Fruit fly (Drosophila melanogaster): ENCODE data around the gene Hus1-like.

Hus1-like gene

dm6 chr3R:4846787-4847186 lies 34.9 kb upstream of the Hus1-like start:
- TF ChIP-seq Hr83 (GFP tag; optimal IDR thresholded peaks at IDR 0.05; ENCODE audit: poor library complexity, severe bottlenecking), result no peak
- TF ChIP-seq dsf (GFP tag; optimal IDR thresholded peaks at IDR 0.05; ENCODE audit: borderline replicate concordance), result no peak

DNA sequence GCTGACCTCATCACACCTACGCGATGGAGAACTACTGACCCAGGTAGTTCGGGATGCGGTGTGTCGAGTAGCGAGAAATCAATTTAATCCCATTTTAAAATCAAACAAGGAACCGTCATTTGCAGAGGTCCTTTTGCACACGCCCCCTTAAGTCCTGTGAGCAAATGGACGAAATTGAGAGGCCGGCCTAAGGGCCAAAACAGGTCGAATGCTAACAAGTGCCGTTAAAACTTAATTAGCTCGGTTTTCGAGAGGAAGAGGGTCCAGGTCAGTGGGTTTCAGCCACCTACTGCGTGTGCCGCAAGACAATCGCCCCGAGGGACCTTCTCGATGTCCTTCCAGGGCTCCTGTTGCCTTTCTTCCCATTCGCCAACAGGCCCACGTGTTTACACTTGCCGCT lies 34.3 kb upstream of the Hus1-like start:
- TF ChIP-seq rgr (GFP tag; optimal IDR thresholded peaks at IDR 0.05) (no peak), jim (GFP tag; optimal IDR thresholded peaks at IDR 0.05) (no peak), Vsx2 (GFP tag; optimal IDR thresholded peaks at IDR 0.05; ENCODE audit: partially characterized antibody) (no peak), lola (GFP tag; optimal IDR thresholded peaks at IDR 0.05) (no peak), Mio (GFP tag; optimal IDR thresholded peaks at IDR 0.05) (no peak), br (GFP tag; optimal IDR thresholded peaks at IDR 0.05) (no peak), sage (GFP tag; optimal IDR thresholded peaks at IDR 0.05) (no peak), Myc (optimal IDR thresholded peaks at IDR 0.05) (no peak), brk (GFP tag; optimal IDR thresholded peaks at IDR 0.05) (no peak), Hr78 (GFP tag; optimal IDR thresholded peaks at IDR 0.05) (no peak), woc (GFP tag; optimal IDR thresholded peaks at IDR 0.05) (no peak), CG32264 (GFP tag; optimal IDR thresholded peaks at IDR 0.05) (no peak), foxo (GFP tag; optimal IDR thresholded peaks at IDR 0.05) (no peak), usp (GFP tag; optimal IDR thresholded peaks at IDR 0.05) (no peak), CrebA (GFP tag; optimal IDR thresholded peaks at IDR 0.05; ENCODE audit: borderline replicate concordance) (no peak), tai (GFP tag; optimal IDR thresholded peaks at IDR 0.05) (no peak), dl (GFP tag; optimal IDR thresholded peaks at IDR 0.05; ENCODE audit: insufficient read depth in 1 of 2, partially characterized antibody in 2 of 2) (no peak)

dm6 chr3R:4845353-4845752 lies 33.5 kb upstream of the Hus1-like start:
- TF ChIP-seq br (GFP tag; optimal IDR thresholded peaks at IDR 0.05), result no peak
- TF ChIP-seq usp (GFP tag; optimal IDR thresholded peaks at IDR 0.05), result no peak
- TF ChIP-seq CrebA (GFP tag; optimal IDR thresholded peaks at IDR 0.05; ENCODE audit: borderline replicate concordance), result no peak
- no peak for TF ChIP-seq N (GFP tag; optimal IDR thresholded peaks at IDR 0.05)
- no peak for TF ChIP-seq rgr (GFP tag; optimal IDR thresholded peaks at IDR 0.05)
- TF ChIP-seq CG9705 (GFP tag; optimal IDR thresholded peaks at IDR 0.05), result no peak

DNA sequence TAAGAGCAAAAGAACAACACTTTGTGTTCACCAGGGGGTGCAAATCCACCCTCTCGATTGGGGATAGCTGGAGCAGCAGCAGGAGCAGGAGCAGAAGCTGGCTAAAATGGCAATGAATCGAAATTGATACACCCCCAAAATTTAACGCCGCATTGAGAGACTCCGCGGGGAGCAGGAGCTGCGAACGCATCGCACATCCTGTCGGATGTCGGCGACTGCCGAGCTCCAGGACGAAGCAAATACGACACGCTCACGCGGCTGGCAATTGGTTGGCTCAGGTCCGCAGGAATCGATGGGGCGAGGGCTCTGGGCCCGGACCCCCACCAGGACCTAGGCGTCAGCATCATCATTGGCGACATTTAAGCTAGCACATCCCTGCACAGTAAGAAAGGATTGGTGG lies 31.1 kb upstream of the Hus1-like start:
- TF ChIP-seq rgr (GFP tag; optimal IDR thresholded peaks at IDR 0.05) (no peak), foxo (GFP tag; optimal IDR thresholded peaks at IDR 0.05) (no peak), Abd-B (GFP tag; optimal IDR thresholded peaks at IDR 0.05) (no peak), brk (GFP tag; optimal IDR thresholded peaks at IDR 0.05) (no peak), N (GFP tag; optimal IDR thresholded peaks at IDR 0.05) (no peak), jim (GFP tag; optimal IDR thresholded peaks at IDR 0.05) (no peak), lola (GFP tag; optimal IDR thresholded peaks at IDR 0.05) (no peak), h (GFP tag; optimal IDR thresholded peaks at IDR 0.05) (no peak), fru (GFP tag; optimal IDR thresholded peaks at IDR 0.05) (no peak), Mio (GFP tag; optimal IDR thresholded peaks at IDR 0.05) (no peak), Sp1 (GFP tag; optimal IDR thresholded peaks at IDR 0.05) (no peak), woc (GFP tag; optimal IDR thresholded peaks at IDR 0.05) (no peak), Dfd (GFP tag; optimal IDR thresholded peaks at IDR 0.05) (no peak), Rel (GFP tag; optimal IDR thresholded peaks at IDR 0.05) (no peak), Rel (tag; optimal IDR thresholded peaks at IDR 0.05) (no peak), OdsH (GFP tag; optimal IDR thresholded peaks at IDR 0.05) (no peak)

DNA sequence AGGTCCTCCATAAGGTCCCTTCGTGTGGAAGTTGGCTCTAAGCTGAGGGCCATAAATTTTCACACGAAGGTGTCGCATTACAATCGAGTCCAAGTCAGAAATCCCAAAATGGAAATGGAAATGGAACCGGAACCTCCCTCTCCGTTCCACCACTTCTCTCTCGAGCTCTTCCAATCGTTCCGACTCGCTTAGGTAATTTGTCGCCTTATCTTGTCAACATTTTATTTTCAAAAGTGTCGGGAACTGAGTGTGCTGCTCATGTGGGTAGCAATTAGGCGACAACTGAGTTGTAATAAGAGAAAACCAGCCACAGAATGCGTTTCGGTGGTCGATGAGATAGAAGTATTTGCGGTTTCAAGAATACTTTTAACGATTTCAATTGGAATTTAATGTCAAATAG lies 28.9 kb upstream of the Hus1-like start:
- TF ChIP-seq woc (GFP tag; optimal IDR thresholded peaks at IDR 0.05), result no peak
- TF ChIP-seq Mio (GFP tag; optimal IDR thresholded peaks at IDR 0.05), result no peak
- no peak for TF ChIP-seq tai (GFP tag; optimal IDR thresholded peaks at IDR 0.05)
- no peak for TF ChIP-seq N (GFP tag; optimal IDR thresholded peaks at IDR 0.05)
- TF ChIP-seq Jra (GFP tag; optimal IDR thresholded peaks at IDR 0.05), result no peak
- no peak for TF ChIP-seq psq (GFP tag; optimal IDR thresholded peaks at IDR 0.05)
- no peak for TF ChIP-seq ey (GFP tag; optimal IDR thresholded peaks at IDR 0.05)
- no peak for TF ChIP-seq h (GFP tag; optimal IDR thresholded peaks at IDR 0.05)
- no peak for TF ChIP-seq lola (GFP tag; optimal IDR thresholded peaks at IDR 0.05)
- TF ChIP-seq fru (GFP tag; optimal IDR thresholded peaks at IDR 0.05), result no peak
- no peak for TF ChIP-seq Vsx2 (GFP tag; optimal IDR thresholded peaks at IDR 0.05; ENCODE audit: partially characterized antibody)
- no peak for TF ChIP-seq foxo (GFP tag; optimal IDR thresholded peaks at IDR 0.05)
- TF ChIP-seq CrebA (GFP tag; optimal IDR thresholded peaks at IDR 0.05; ENCODE audit: borderline replicate concordance), result no peak
- TF ChIP-seq Rel (GFP tag; optimal IDR thresholded peaks at IDR 0.05), result no peak
- TF ChIP-seq Rel (tag; optimal IDR thresholded peaks at IDR 0.05), result no peak
- TF ChIP-seq Hr83 (GFP tag; optimal IDR thresholded peaks at IDR 0.05; ENCODE audit: poor library complexity, severe bottlenecking), result no peak
- TF ChIP-seq usp (GFP tag; optimal IDR thresholded peaks at IDR 0.05), result no peak
- no peak for TF ChIP-seq OdsH (GFP tag; optimal IDR thresholded peaks at IDR 0.05)
- no peak for TF ChIP-seq pan (optimal IDR thresholded peaks at IDR 0.05)
- TF ChIP-seq sage (GFP tag; optimal IDR thresholded peaks at IDR 0.05), result no peak
